Worm (Caenorhabditis elegans) whole organism, L4/young adult: ENCODE measurements around the gene Y54F10AM.11.
"Not testable (repeated sequence)": the region's sequence is repeated elsewhere in the genome, so short reads cannot be mapped to it uniquely, and the experiment has no call there.

Experiments used
- W03F9.2 ChIP-seq: fragments of 150-350 bp; optimal IDR thresholded peaks from 2 replicates; lab custom pipeline; 2014; ENCODE audit warnings: missing biosample characterization, missing genetic modification characterization
- dao-5 ChIP-seq: sonication (generic microtip); optimal IDR thresholded peaks from 2 replicates; lab custom pipeline; 2016; ENCODE audit warnings: missing genotype, missing genetic modification characterization, moderate library complexity, missing compliant biosample characterization
- him-1 ChIP-seq: sonication (generic microtip); optimal IDR thresholded peaks from 2 replicates; lab custom pipeline; 2016; ENCODE audit warnings: missing genotype, missing genetic modification reagents, missing genetic modification characterization, missing compliant biosample characterization

Y54F10AM.11 gene

ce11 chrIII:2563883-2564282 lies at the start of gene Y54F10AM.11:
Y54F10AM.11 (minus strand) TSS chrIII:2563983.
- not testable (repeated sequence) for TF ChIP-seq dao-5 (tag; lab: Kevin White, UChicago); him-1; W03F9.2

DNA sequence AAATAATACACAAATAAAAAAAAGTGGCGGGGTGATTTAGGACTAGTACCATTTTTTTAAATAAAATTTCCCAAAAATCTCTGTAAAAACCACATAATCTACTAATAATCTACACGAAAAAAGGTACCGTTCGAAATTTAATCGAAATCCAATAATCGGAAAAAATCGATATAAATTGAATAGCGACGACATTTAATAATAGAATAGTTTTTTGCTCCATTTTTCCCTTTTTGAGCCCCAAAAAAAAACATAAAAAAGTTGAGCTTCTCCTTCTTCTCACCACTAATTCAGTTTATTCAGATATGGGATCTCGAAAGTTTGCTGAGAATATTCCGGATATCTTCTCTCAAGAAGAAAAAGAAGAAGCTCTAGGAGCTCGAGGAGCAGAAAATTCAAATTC lies 43.9 kb upstream of the Y54F10AM.11 start, which contains the start of gene Y71H2B.5:
Y71H2B.5 (plus strand) TSS at position 301 of the 400 bp plus-strand sequence.
- not testable (repeated sequence) for TF ChIP-seq W03F9.2; him-1; dao-5 (tag; lab: Kevin White, UChicago)

ce11 chrIII:2603671-2604070 lies 39.9 kb upstream of the Y54F10AM.11 start, which contains the start of gene Y71H2B.11:
Y71H2B.11 (plus strand) TSS chrIII:2603971.
- TF ChIP-seq dao-5 (tag; lab: Kevin White, UChicago) (no peak), W03F9.2 (no peak), him-1 (no peak)

DNA sequence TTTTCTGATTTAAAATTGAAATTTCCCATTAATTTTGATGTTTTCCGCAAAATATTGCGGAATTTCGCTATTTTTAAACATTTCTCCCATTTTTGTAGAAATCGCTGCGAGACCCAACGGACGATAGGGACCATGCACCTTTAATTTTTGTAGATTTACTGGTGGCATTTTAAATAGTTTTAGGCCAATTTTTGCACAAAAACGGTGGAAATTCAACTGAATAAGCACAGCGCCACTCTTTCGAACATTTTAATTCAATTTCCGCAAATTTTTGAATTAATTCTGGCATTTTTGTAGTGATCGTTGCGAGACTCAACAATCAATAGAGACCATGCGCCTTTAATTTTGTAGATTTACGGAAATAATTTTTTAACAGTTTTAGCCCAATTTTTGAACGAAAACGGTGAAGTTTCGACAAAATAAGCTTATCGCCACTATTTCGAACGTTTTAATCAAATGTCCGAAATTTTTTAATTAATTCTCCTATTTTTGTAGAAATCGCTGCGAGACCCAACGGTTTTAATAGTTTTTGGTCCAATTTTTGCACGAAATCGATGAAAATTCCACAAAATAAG lies 34.8 kb upstream of the Y54F10AM.11 start:
- TF ChIP-seq dao-5 (tag; lab: Kevin White, UChicago) = no peak
- no peak for TF ChIP-seq W03F9.2
- TF ChIP-seq him-1 = no peak

DNA sequence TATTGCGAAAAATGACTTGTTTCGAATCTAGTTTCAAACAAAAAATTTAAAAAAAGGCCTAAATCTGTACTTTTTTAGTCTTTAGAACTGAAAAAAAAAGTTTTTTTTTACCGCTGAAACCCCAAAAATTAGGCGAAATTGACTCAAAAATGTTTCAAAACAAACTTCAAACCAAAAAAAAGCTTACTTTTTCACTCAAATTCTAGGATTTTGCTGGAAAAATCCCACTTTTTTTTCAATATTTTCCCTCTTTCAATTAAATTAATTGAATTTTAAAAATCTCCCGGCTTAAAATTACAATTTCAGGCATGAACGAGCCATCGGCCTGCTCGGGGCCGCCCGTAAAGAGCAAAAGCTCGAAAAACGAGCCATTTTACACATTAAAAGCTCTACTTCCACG lies 34.0 kb upstream of the Y54F10AM.11 start, which contains the start of gene mdt-19:
mdt-19 (plus strand) TSS at position 301 of the 400 bp plus-strand sequence.
- TF ChIP-seq W03F9.2 (no peak), him-1 (no peak), dao-5 (tag; lab: Kevin White, UChicago) (no peak)

DNA sequence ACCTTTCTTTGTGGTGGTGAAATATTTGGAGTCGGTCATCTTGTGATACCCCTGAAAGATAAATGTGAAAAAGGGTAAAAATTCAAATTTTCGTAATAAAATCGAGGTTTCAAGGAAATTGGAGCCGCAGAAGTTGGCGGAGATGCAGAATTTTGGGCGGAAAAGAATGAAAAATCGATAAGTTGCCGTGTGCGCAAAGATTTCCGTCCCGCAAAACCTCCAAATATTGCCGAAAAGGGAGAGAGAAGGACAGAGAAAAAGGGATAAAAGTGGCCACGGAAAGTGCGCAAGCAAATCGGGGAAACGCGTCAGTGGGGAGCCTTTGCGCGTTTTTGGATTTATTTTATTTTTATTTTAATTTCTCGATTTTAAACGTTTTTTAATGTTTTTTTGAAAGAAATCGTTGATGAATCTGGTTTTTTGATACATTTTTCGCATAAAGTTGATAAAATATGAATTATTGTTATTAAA lies 33.2 kb upstream of the Y54F10AM.11 start, which contains the start of gene apb-1:
apb-1 (minus strand) TSS at position 51 of the 471 bp plus-strand sequence.
- no peak for TF ChIP-seq dao-5 (tag; lab: Kevin White, UChicago)
- peak; percentile 94 for TF ChIP-seq W03F9.2
- peak; percentile 87 for TF ChIP-seq him-1

DNA sequence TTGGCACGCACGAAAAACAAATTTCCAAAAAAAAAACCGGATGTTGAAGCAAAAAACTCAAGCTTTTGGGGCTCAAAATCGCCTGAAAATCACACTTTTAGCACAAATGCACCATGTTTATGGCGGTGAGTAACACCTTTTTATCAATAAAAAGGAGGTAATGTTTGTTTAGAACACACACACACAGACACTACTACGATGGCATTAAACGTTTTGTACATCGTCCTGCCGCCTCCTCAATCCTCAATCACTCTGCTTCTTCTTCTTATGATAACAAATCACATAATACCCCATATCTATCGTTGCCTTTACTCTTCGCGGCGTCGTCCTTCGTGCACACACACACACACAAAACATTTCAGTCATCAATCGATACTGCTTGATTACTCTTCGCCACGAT lies 22.4 kb upstream of the Y54F10AM.11 start, which contains the start of gene gpa-17:
gpa-17 (plus strand) TSS at position 363 of the 400 bp plus-strand sequence.
- TF ChIP-seq dao-5 (tag; lab: Kevin White, UChicago) = no peak
- no peak for TF ChIP-seq W03F9.2
- no peak for TF ChIP-seq him-1

DNA sequence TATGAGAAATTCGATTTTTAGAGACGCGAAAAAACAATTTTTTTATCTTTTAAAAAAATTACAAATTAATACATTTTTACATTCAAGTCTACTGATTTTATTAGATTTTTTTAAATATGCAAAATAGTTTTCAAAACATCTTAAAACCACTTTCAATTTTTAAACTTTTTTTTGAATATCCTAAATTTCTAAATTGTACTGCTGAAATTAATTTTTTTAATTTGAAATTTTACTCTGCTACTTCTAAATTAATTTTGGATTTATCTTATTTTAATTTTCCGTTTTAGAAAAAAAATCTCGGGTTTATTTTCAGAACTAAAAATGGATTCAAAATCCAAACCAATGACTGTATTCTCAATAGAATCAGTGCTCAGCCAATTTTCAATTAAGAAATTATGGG lies 15.2 kb upstream of the Y54F10AM.11 start, which contains the start of gene Y71H2B.8:
Y71H2B.8 (plus strand) TSS at position 301 of the 400 bp plus-strand sequence.
- no peak for TF ChIP-seq him-1
- no peak for TF ChIP-seq W03F9.2
- no peak for TF ChIP-seq dao-5 (tag; lab: Kevin White, UChicago)

DNA sequence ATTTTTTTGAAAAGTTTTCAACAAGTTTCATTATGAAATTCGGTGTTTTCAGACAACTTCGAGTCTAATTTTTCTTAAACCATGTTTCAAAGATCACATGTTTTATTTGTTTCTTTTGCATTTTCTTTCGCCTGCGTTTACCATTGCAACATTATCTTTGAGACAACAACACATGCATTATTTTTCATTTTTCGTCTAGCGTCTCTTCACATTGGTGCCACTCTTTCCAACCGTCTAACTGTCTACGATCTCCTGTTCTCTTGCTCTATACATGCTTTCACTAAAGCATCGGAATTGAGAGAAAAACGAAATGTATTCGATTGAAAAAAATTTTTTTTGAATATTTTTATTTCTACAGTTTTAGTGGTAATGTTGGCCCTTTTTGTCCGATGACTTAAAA lies 14.8 kb upstream of the Y54F10AM.11 start:
- TF ChIP-seq dao-5 (tag; lab: Kevin White, UChicago) = no peak
- TF ChIP-seq him-1 = no peak
- TF ChIP-seq W03F9.2 = no peak

ce11 chrIII:2577982-2578381 lies 14.2 kb upstream of the Y54F10AM.11 start:
- TF ChIP-seq W03F9.2 = no peak
- no peak for TF ChIP-seq him-1
- no peak for TF ChIP-seq dao-5 (tag; lab: Kevin White, UChicago)

- TF ChIP-seq him-1 (peak; percentile 49), W03F9.2 (no peak)
Measured at ce11 chrIII:2576360-2577259, 12.8 kb upstream of the Y54F10AM.11 start.

ce11 chrIII:2575635-2576164 lies 11.9 kb upstream of the Y54F10AM.11 start, which contains the start of gene Y54F10AR.1:
Y54F10AR.1 (minus strand) TSS chrIII:2575685.
- no peak for TF ChIP-seq him-1
- no peak for TF ChIP-seq W03F9.2

- no peak for TF ChIP-seq him-1
Measured at ce11 chrIII:2572421-2572820, 8.6 kb upstream of the Y54F10AM.11 start.

- TF ChIP-seq dao-5 (tag; lab: Kevin White, UChicago) (no peak), W03F9.2 (no peak), him-1 (no peak)
Measured at ce11 chrIII:2571447-2571846, 7.7 kb upstream of the Y54F10AM.11 start, which contains the start of gene Y54F10AR.2. Y54F10AR.2 (minus strand) TSS chrIII:2571547.
